Fruit fly (Drosophila melanogaster): Measurements from ENCODE around the gene Tdrd3.

Gene Tdrd3

DNA sequence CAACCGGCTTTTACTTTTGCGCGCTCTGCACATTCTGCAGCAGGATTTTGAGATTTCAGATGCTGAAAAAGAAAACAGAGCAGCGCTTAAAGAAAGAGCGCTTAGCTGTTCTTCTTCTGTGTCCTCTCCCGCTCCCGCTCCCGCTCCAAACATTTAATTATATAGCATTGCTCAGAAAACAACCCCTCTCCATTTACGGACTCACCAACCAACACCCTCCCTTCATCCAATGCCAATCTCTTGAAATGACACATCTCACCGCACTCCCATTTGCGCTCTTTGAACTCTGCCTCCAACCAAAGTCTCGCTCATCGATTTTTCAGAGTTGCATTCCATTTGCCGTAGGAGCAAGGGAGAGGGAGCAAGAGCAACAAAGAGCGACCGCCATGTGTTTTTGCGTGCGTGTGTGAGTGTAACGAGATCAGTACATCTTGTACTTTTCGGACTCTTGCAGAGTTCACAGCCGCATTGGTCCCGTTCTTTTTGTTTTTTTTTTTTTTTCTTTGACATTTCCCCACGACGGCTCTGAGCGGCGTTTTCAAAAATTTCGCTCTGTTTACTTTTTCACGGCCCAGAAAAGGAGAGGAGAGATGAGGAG is 31.4 kb upstream of the Tdrd3 start (continued):
- TF ChIP-seq CG6791 (GFP tag; IDR thresholded peaks at IDR 0.05; ENCODE audit: partially characterized antibody) (peak; percentile 44; the same call in 1 of the 3 replicates), eyg (GFP tag; optimal IDR thresholded peaks at IDR 0.05) (no peak), sob (GFP tag; IDR thresholded peaks at IDR 0.05) (no peak), maf-S (GFP tag; optimal IDR thresholded peaks at IDR 0.05) (no peak), pho (GFP tag; optimal IDR thresholded peaks at IDR 0.05) (no peak), kni (GFP tag; optimal IDR thresholded peaks at IDR 0.05) (peak; percentile 99), lbe (GFP tag; optimal IDR thresholded peaks at IDR 0.05) (peak; percentile 85), caup (GFP tag; optimal IDR thresholded peaks at IDR 0.05; ENCODE audit: severe bottlenecking) (no peak), slp2 (GFP tag; optimal IDR thresholded peaks at IDR 0.05) (no peak), CG9215 (GFP tag; IDR thresholded peaks at IDR 0.05) (no peak), vfl (GFP tag; optimal IDR thresholded peaks at IDR 0.05) (no peak), CG2199 (GFP tag; IDR thresholded peaks at IDR 0.05) (0 out of 3 replicates have a peak, but pooled peaks have one; percentile 14), CG17186 (GFP tag; optimal IDR thresholded peaks at IDR 0.05) (no peak), ara (GFP tag; IDR thresholded peaks at IDR 0.05) (no peak), Optix (GFP tag; IDR thresholded peaks at IDR 0.05) (no peak), cad (GFP tag; optimal IDR thresholded peaks at IDR 0.05) (no peak), Hr78 (GFP tag; optimal IDR thresholded peaks at IDR 0.05) (peak in 1 of 2 experiments; percentile 83), CG2120 (GFP tag; optimal IDR thresholded peaks at IDR 0.05) (no peak), lola (GFP tag; optimal IDR thresholded peaks at IDR 0.05) (no peak), unc-4 (GFP tag; IDR thresholded peaks at IDR 0.05; ENCODE audit: partially characterized antibody) (0 out of 2 replicates have a peak, but pooled peaks have one; percentile 49), so (GFP tag; IDR thresholded peaks at IDR 0.05) (peak; percentile 56; the same call in 1 of the 3 replicates), HLH3B (GFP tag; IDR thresholded peaks at IDR 0.05) (no peak), Rfx (GFP tag; IDR thresholded peaks at IDR 0.05) (no peak), CG10209 (GFP tag; optimal IDR thresholded peaks at IDR 0.05) (no peak), Ravus (GFP tag; IDR thresholded peaks at IDR 0.05) (no peak), CG17359 (tag; optimal IDR thresholded peaks at IDR 0.05) (peak; percentile 61), Dp (GFP tag; optimal IDR thresholded peaks at IDR 0.05) (no peak), sens (GFP tag) (peak; percentile 85), pros (GFP tag; optimal IDR thresholded peaks at IDR 0.05) (peak; percentile 100), CG42726 (GFP tag; IDR thresholded peaks at IDR 0.05; ENCODE audit: partially characterized antibody) (no peak; the same call in 1 of the 2 replicates), CrebB (tag; optimal IDR thresholded peaks at IDR 0.05) (no peak), prd (optimal IDR thresholded peaks at IDR 0.05) (no peak), prd (GFP tag; IDR thresholded peaks at IDR 0.05) (no peak), CG11695 (GFP tag; IDR thresholded peaks at IDR 0.05) (peak; percentile 15; the same call in 1 of the 3 replicates), CG9609 (GFP tag; optimal IDR thresholded peaks at IDR 0.05) (no peak), trh (GFP tag; optimal IDR thresholded peaks at IDR 0.05) (no peak), seq (GFP tag; IDR thresholded peaks at IDR 0.05) (peak; percentile 51; the same call in 1 of the 2 replicates), CG9876 (GFP tag; optimal IDR thresholded peaks at IDR 0.05) (no peak), CG3163 (GFP tag; optimal IDR thresholded peaks at IDR 0.05) (peak; percentile 97), Dref (GFP tag; IDR thresholded peaks at IDR 0.05) (no peak), CG14667 (GFP tag; IDR thresholded peaks at IDR 0.05) (no peak), Max (GFP tag; optimal IDR thresholded peaks at IDR 0.05) (peak; percentile 36), cwo (GFP tag; optimal IDR thresholded peaks at IDR 0.05) (no peak), GATAe (GFP tag; conservative IDR thresholded peaks at IDR 0.05) (no peak), CG43689 (GFP tag; IDR thresholded peaks at IDR 0.05) (no peak), run (tag; optimal IDR thresholded peaks at IDR 0.05) (no peak), Rx (GFP tag; IDR thresholded peaks at IDR 0.05) (no peak), btn (GFP tag; optimal IDR thresholded peaks at IDR 0.05) (no peak), Dll (GFP tag; IDR thresholded peaks at IDR 0.05; ENCODE audit: partially characterized antibody) (peak; percentile 61), CG7928 (GFP tag; optimal IDR thresholded peaks at IDR 0.05) (no peak)
